Fruit fly (Drosophila melanogaster) whole organism, embryonic: ENCODE results near the gene DEF8.

Experiments
- BtbVII ChIP-seq: fragments of 200-800 bp; sonication (Bioruptor generic); optimal IDR thresholded peaks from 3 replicates; lab custom pipeline; 2017; ENCODE audit warnings: missing biosample characterization, mild to moderate bottlenecking, missing genetic modification characterization
- Bteb2 ChIP-seq: fragments of 200-800 bp; sonication (Bioruptor generic); optimal IDR thresholded peaks from 2 replicates; lab custom pipeline; 2016; ENCODE audit warnings: missing biosample characterization, missing genetic modification characterization
- CG10267 ChIP-seq: fragments of 200-800 bp; sonication (Bioruptor generic); optimal IDR thresholded peaks from 2 replicates; lab custom pipeline; 2018; ENCODE audit warnings: missing biosample characterization, mild to moderate bottlenecking, missing genetic modification characterization, moderate library complexity
- CG10654 ChIP-seq: fragments of 200-800 bp; sonication (Bioruptor generic); optimal IDR thresholded peaks from 2 replicates; lab custom pipeline; 2016; ENCODE audit warnings: missing biosample characterization, missing genetic modification characterization
- CG11560 ChIP-seq: fragments of 200-800 bp; sonication (Bioruptor generic); IDR thresholded peaks from 3 replicates; pipeline ENCODE4 v1.3.6; 2022; ENCODE audit warnings: missing biosample characterization, missing genetic modification characterization
- CG12659 ChIP-seq: fragments of 200-800 bp; sonication (Bioruptor generic); optimal IDR thresholded peaks from 3 replicates; lab custom pipeline; 2017; ENCODE audit warnings: mild to moderate bottlenecking, missing biosample characterization, missing genetic modification reagents, missing genetic modification characterization
- CG13624 ChIP-seq: fragments of 200-800 bp; sonication (Bioruptor generic); optimal IDR thresholded peaks from 2 replicates; lab custom pipeline; 2016; ENCODE audit warnings: missing biosample characterization, missing genetic modification characterization
- CG14667 ChIP-seq: fragments of 200-800 bp; sonication (Bioruptor generic); IDR thresholded peaks from 2 replicates; pipeline ENCODE4 v1.3.6; 2022; ENCODE audit warnings: missing biosample characterization, missing genetic modification characterization
- CG14710 ChIP-seq: fragments of 200-800 bp; sonication (Bioruptor generic); optimal IDR thresholded peaks from 3 replicates; lab custom pipeline; 2019; ENCODE audit warnings: missing biosample characterization, mild to moderate bottlenecking, missing genetic modification characterization, moderate library complexity
- CG15601 ChIP-seq: fragments of 200-800 bp; sonication (Bioruptor generic); optimal IDR thresholded peaks from 3 replicates; lab custom pipeline; 2019; ENCODE audit warnings: missing biosample characterization, mild to moderate bottlenecking, missing genetic modification characterization, moderate library complexity
- CG17802 ChIP-seq: fragments of 200-800 bp; sonication (Bioruptor generic); optimal IDR thresholded peaks from 2 replicates; lab custom pipeline; 2018; ENCODE audit warnings: missing biosample characterization, mild to moderate bottlenecking, missing genetic modification characterization, moderate library complexity
- CG2116 ChIP-seq: fragments of 200-800 bp; sonication (Bioruptor generic); optimal IDR thresholded peaks from 3 replicates; lab custom pipeline; 2018; ENCODE audit warnings: missing biosample characterization, mild to moderate bottlenecking, missing genetic modification characterization
- CG2678 ChIP-seq: fragments of 200-800 bp; sonication (Bioruptor generic); optimal IDR thresholded peaks from 3 replicates; lab custom pipeline; 2019; ENCODE audit warnings: missing biosample characterization, mild to moderate bottlenecking, missing genetic modification characterization, moderate library complexity
- CG2712 ChIP-seq: fragments of 200-800 bp; optimal IDR thresholded peaks from 3 replicates; lab custom pipeline; 2019; ENCODE audit warnings: missing biosample characterization, mild to moderate bottlenecking, missing genetic modification characterization, moderate library complexity
- CG30020 ChIP-seq: fragments of 200-800 bp; optimal IDR thresholded peaks from 2 replicates; lab custom pipeline; 2019; ENCODE audit warnings: missing biosample characterization, mild to moderate bottlenecking, missing genetic modification characterization, moderate library complexity
- CG30431 ChIP-seq: fragments of 200-800 bp; sonication (Bioruptor generic); optimal IDR thresholded peaks from 2 replicates; lab custom pipeline; 2017; ENCODE audit warnings: missing biosample characterization, missing genetic modification characterization
- CG3847 ChIP-seq: fragments of 200-800 bp; sonication (Bioruptor generic); IDR thresholded peaks from 2 replicates; pipeline ENCODE4 v1.3.6; 2022; ENCODE audit warnings: missing biosample characterization, missing genetic modification characterization
- CG8924 ChIP-seq: fragments of 200-800 bp; optimal IDR thresholded peaks from 3 replicates; lab custom pipeline; 2019; ENCODE audit warnings: missing biosample characterization, mild to moderate bottlenecking, missing genetic modification characterization, moderate library complexity
- CG8944 ChIP-seq: fragments of 200-800 bp; sonication (Bioruptor generic); optimal IDR thresholded peaks from 3 replicates; lab custom pipeline; 2016; ENCODE audit warnings: missing biosample characterization, missing genetic modification characterization
- Dll ChIP-seq: fragments of 200-800 bp; sonication (Bioruptor generic); IDR thresholded peaks from 4 replicates; pipeline ENCODE4 v1.3.6; 2022; ENCODE audit warnings: missing biosample characterization, missing genetic modification characterization; ENCODE audit not compliant: partially characterized antibody
- E2f2 ChIP-seq: fragments of 200-800 bp; sonication (Bioruptor generic); IDR thresholded peaks from 2 replicates; pipeline ENCODE4 v1.3.6; 2022; ENCODE audit warnings: missing biosample characterization, missing genetic modification characterization
- HLH3B ChIP-seq: fragments of 200-800 bp; sonication (Bioruptor generic); IDR thresholded peaks from 2 replicates; pipeline ENCODE4 v1.3.6; 2022; ENCODE audit warnings: missing biosample characterization, missing genetic modification characterization
- Hr51 ChIP-seq, 2 experiments: fragments of 200-800 bp; sonication (Bioruptor generic); optimal IDR thresholded peaks; 2 replicates in 1 of 2; 3 replicates in 1 of 2; lab custom pipeline; 2016 to 2018; ENCODE audit warnings: missing biosample characterization in 2 of 2, missing genetic modification characterization in 2 of 2, mild to moderate bottlenecking in 1 of 2, moderate library complexity in 1 of 2
- Hr78 ChIP-seq, 2 experiments: fragments of 200-800 bp in 1 of 2; fragments of >200 bp in 1 of 2; sonication (Bioruptor generic) in 1 of 2; optimal IDR thresholded peaks; 2 replicates each; lab custom pipeline; 2017 to 2019; ENCODE audit warnings: missing biosample characterization in 2 of 2, missing genetic modification characterization in 2 of 2, mild to moderate bottlenecking in 1 of 2, moderate library complexity in 1 of 2
- MESR4 ChIP-seq: fragments of 200-800 bp; sonication (Bioruptor generic); optimal IDR thresholded peaks from 2 replicates; lab custom pipeline; 2018; ENCODE audit warnings: missing biosample characterization, mild to moderate bottlenecking, missing genetic modification characterization, moderate library complexity
- NfI ChIP-seq: fragments of 200-800 bp; sonication (Bioruptor generic); optimal IDR thresholded peaks from 3 replicates; lab custom pipeline; 2018; ENCODE audit warnings: missing biosample characterization, mild to moderate bottlenecking, missing genetic modification characterization, moderate library complexity
- Scr ChIP-seq: fragments of 200-800 bp; sonication (Bioruptor generic); IDR thresholded peaks from 2 replicates; pipeline ENCODE4 v1.3.6; 2022; ENCODE audit warnings: missing biosample characterization, missing genetic modification characterization; ENCODE audit not compliant: partially characterized antibody
- amos ChIP-seq: fragments of 200-800 bp; sonication (Bioruptor generic); IDR thresholded peaks from 2 replicates; pipeline ENCODE4 v1.3.6; 2022; ENCODE audit warnings: missing biosample characterization, missing genetic modification characterization; ENCODE audit not compliant: partially characterized antibody
- bbx ChIP-seq: fragments of 200-800 bp; sonication (Bioruptor generic); IDR thresholded peaks from 2 replicates; pipeline ENCODE4 v1.3.6; 2022; ENCODE audit warnings: missing biosample characterization, missing genetic modification characterization; ENCODE audit not compliant: partially characterized antibody
- bowl ChIP-seq: fragments of 200-800 bp; sonication (Bioruptor generic); IDR thresholded peaks from 2 replicates; pipeline ENCODE4 v1.3.6; 2022; ENCODE audit warnings: missing biosample characterization, missing genetic modification characterization
- cwo ChIP-seq: fragments of 200-800 bp; sonication (Bioruptor generic); optimal IDR thresholded peaks from 3 replicates; lab custom pipeline; 2017; ENCODE audit warnings: missing biosample characterization, missing genetic modification characterization, mild to moderate bottlenecking, moderate library complexity, missing genetic modification reagents
- exex ChIP-seq: fragments of 200-800 bp; sonication (Bioruptor generic); optimal IDR thresholded peaks from 4 replicates; lab custom pipeline; 2018; ENCODE audit warnings: missing biosample characterization, mild to moderate bottlenecking, missing genetic modification characterization, moderate library complexity
- gcm ChIP-seq: fragments of 200-800 bp; sonication (Bioruptor generic); optimal IDR thresholded peaks from 2 replicates; lab custom pipeline; 2019; ENCODE audit warnings: missing biosample characterization, mild to moderate bottlenecking, missing genetic modification characterization, moderate library complexity
- hbn ChIP-seq: fragments of 200-800 bp; sonication (Bioruptor generic); IDR thresholded peaks from 2 replicates; pipeline ENCODE4 v1.3.6; 2022; ENCODE audit warnings: missing biosample characterization, missing genetic modification characterization; ENCODE audit not compliant: partially characterized antibody
- kay ChIP-seq: fragments of 200-800 bp; sonication (Bioruptor generic); optimal IDR thresholded peaks from 2 replicates; lab custom pipeline; 2016; ENCODE audit warnings: missing biosample characterization, missing genetic modification characterization
- knrl ChIP-seq: fragments of 200-800 bp; sonication (Bioruptor generic); IDR thresholded peaks from 3 replicates; pipeline ENCODE4 v1.3.6; 2022; ENCODE audit warnings: missing biosample characterization, missing genetic modification characterization; ENCODE audit not compliant: partially characterized antibody
- onecut ChIP-seq: fragments of 200-800 bp; sonication (Bioruptor generic); IDR thresholded peaks from 2 replicates; pipeline ENCODE4 v1.3.6; 2022; ENCODE audit warnings: missing biosample characterization, missing genetic modification characterization
- org-1 ChIP-seq: fragments of 200-800 bp; sonication (Bioruptor generic); optimal IDR thresholded peaks from 2 replicates; lab custom pipeline; 2017; ENCODE audit warnings: missing biosample characterization, missing genetic modification characterization
- salm ChIP-seq: fragments of 200-800 bp; sonication (Bioruptor generic); optimal IDR thresholded peaks from 2 replicates; lab custom pipeline; 2018; ENCODE audit warnings: missing biosample characterization, mild to moderate bottlenecking, missing genetic modification characterization
- scrt ChIP-seq: fragments of 200-800 bp; sonication (Bioruptor generic); optimal IDR thresholded peaks from 2 replicates; lab custom pipeline; 2018; ENCODE audit warnings: missing biosample characterization, mild to moderate bottlenecking, missing genetic modification characterization, moderate library complexity
- shn ChIP-seq: fragments of 200-800 bp; sonication (Bioruptor generic); optimal IDR thresholded peaks from 3 replicates; lab custom pipeline; 2016; ENCODE audit warnings: missing biosample characterization, missing genetic modification characterization
- tin ChIP-seq: fragments of 200-800 bp; sonication (Bioruptor generic); optimal IDR thresholded peaks from 3 replicates; lab custom pipeline; 2016; ENCODE audit warnings: missing biosample characterization, missing genetic modification characterization
- tna ChIP-seq: fragments of 200-800 bp; sonication (Bioruptor generic); IDR thresholded peaks from 2 replicates; pipeline ENCODE4 v1.3.6; 2022; ENCODE audit warnings: missing biosample characterization, missing genetic modification characterization; ENCODE audit not compliant: partially characterized antibody
- tx ChIP-seq: fragments of 200-800 bp; sonication (Bioruptor generic); optimal IDR thresholded peaks from 2 replicates; lab custom pipeline; 2016; ENCODE audit warnings: missing biosample characterization, missing genetic modification characterization
- unc-4 ChIP-seq: fragments of 200-800 bp; sonication (Bioruptor generic); IDR thresholded peaks from 2 replicates; pipeline ENCODE4 v1.3.6; 2022; ENCODE audit warnings: missing biosample characterization, missing genetic modification characterization; ENCODE audit not compliant: partially characterized antibody
- zfh2 ChIP-seq: fragments of 200-800 bp; sonication (Bioruptor generic); optimal IDR thresholded peaks from 2 replicates; lab custom pipeline; 2016; ENCODE audit warnings: missing biosample characterization, missing genetic modification characterization

The DEF8 gene

dm6 chr3L:12118156-12118555, 13.8 kb upstream of the DEF8 start, which contains the start of gene ssp (continued):
- TF ChIP-seq org-1 (no peak), knrl (GFP tag; lab: Robert Waterston, UW) (peak; percentile 74; the same call in 2 of the 3 replicates), CG2712 (tag; lab: Kevin White, UChicago) (peak; percentile 16), CG17802 (no peak), tx (no peak), CG15601 (tag; lab: Kevin White, UChicago) (no peak), CG11560 (no peak), shn (GFP tag; lab: Kevin White, UChicago) (no peak), CG10267 (tag; lab: Kevin White, UChicago) (peak; percentile 46), CG30020 (tag; lab: Kevin White, UChicago) (no peak), CG8924 (peak; percentile 4), cwo (GFP tag; lab: Kevin White, UChicago) (no peak), CG13624 (GFP tag; lab: Kevin White, UChicago) (no peak), BtbVII (no peak), gcm (GFP tag; lab: Kevin White, UChicago) (peak; percentile 9), hbn (GFP tag; lab: Robert Waterston, UW) (peak; percentile 82), Bteb2 (no peak), E2f2 (0 out of 2 replicates have a peak, but pooled peaks have one; percentile 33), Dll (GFP tag; lab: Robert Waterston, UW) (peak; percentile 91), amos (GFP tag; lab: Robert Waterston, UW) (peak; percentile 79), bowl (GFP tag; lab: Robert Waterston, UW) (no peak), onecut (GFP tag; lab: Robert Waterston, UW) (peak; percentile 30; the same call in 1 of the 2 replicates), Hr78 (GFP tag; optimal IDR thresholded peaks at IDR 0.05; lab: Kevin White, UChicago) (no peak), CG14667 (GFP tag; lab: Robert Waterston, UW) (no peak), kay (GFP tag; lab: Kevin White, UChicago) (no peak), unc-4 (GFP tag; lab: Robert Waterston, UW) (peak; percentile 89), bbx (peak; percentile 86), CG10654 (no peak), CG2678 (no peak), NfI (no peak), exex (tag; lab: Kevin White, UChicago) (no peak), CG8944 (no peak), scrt (GFP tag; lab: Kevin White, UChicago) (no peak), HLH3B (GFP tag; lab: Robert Waterston, UW) (no peak), salm (tag; lab: Kevin White, UChicago) (no peak), CG30431 (GFP tag; lab: Kevin White, UChicago) (no peak), tin (GFP tag; lab: Kevin White, UChicago) (no peak), MESR4 (GFP tag; lab: Kevin White, UChicago) (peak; percentile 82), CG3847 (no peak), zfh2 (GFP tag; lab: Kevin White, UChicago) (no peak), tna (GFP tag; lab: Robert Waterston, UW) (peak; percentile 59), Scr (GFP tag; lab: Robert Waterston, UW) (peak; percentile 84), CG12659 (GFP tag; lab: Kevin White, UChicago) (peak; percentile 14), CG14710 (tag; lab: Kevin White, UChicago) (peak; percentile 5), CG2116 (GFP tag; lab: Kevin White, UChicago) (peak; percentile 27), Hr51 (GFP tag; optimal IDR thresholded peaks at IDR 0.05; lab: Kevin White, UChicago) (no peak)
